Fruit fly (Drosophila melanogaster) whole organism, embryonic: ENCODE measurements around the gene Cdc42.

Source experiments
- Antp ChIP-seq: fragments of 200-800 bp; sonication (Bioruptor generic); optimal IDR thresholded peaks from 3 replicates; lab custom pipeline; 2016; ENCODE audit warnings: missing biosample characterization, missing genetic modification characterization
- Bgb ChIP-seq: fragments of 200-800 bp; sonication (Bioruptor generic); IDR thresholded peaks from 2 replicates; pipeline ENCODE4 v1.3.6; 2022; ENCODE audit warnings: missing biosample characterization, missing genetic modification characterization; ENCODE audit not compliant: partially characterized antibody
- CG10209 ChIP-seq: fragments of 200-800 bp; sonication (Bioruptor generic); optimal IDR thresholded peaks from 3 replicates; lab custom pipeline; 2017; ENCODE audit warnings: missing biosample characterization, mild to moderate bottlenecking, missing genetic modification characterization, missing genetic modification reagents
- CG10366 ChIP-seq: fragments of 200-800 bp; sonication (Bioruptor generic); IDR thresholded peaks from 2 replicates; pipeline ENCODE4 v1.3.6; 2022; ENCODE audit warnings: missing biosample characterization, missing genetic modification characterization
- CG12155 ChIP-seq: fragments of 200-800 bp; sonication (Bioruptor generic); optimal IDR thresholded peaks from 3 replicates; lab custom pipeline; 2016; ENCODE audit warnings: missing biosample characterization, missing genetic modification characterization
- CG12219 ChIP-seq: fragments of 200-800 bp; sonication (Bioruptor generic); optimal IDR thresholded peaks from 3 replicates; lab custom pipeline; 2018; ENCODE audit warnings: missing biosample characterization, mild to moderate bottlenecking, missing genetic modification characterization
- CG14441 ChIP-seq: fragments of 200-800 bp; sonication (Bioruptor generic); IDR thresholded peaks from 2 replicates; pipeline ENCODE4 v1.3.6; 2022; ENCODE audit warnings: missing biosample characterization, missing genetic modification characterization
- CG1603 ChIP-seq: fragments of 200-800 bp; sonication (Bioruptor generic); optimal IDR thresholded peaks from 2 replicates; lab custom pipeline; 2019; ENCODE audit warnings: missing biosample characterization, mild to moderate bottlenecking, missing genetic modification characterization, moderate library complexity
- CG16779 ChIP-seq: fragments of 200-800 bp; sonication (Bioruptor generic); IDR thresholded peaks from 2 replicates; pipeline ENCODE4 v1.3.6; 2022; ENCODE audit warnings: missing biosample characterization, missing genetic modification characterization
- CG16813 ChIP-seq: fragments of 200-800 bp; sonication (Bioruptor generic); IDR thresholded peaks from 3 replicates; pipeline ENCODE4 v1.3.6; 2022; ENCODE audit warnings: missing biosample characterization, missing genetic modification characterization; ENCODE audit not compliant: partially characterized antibody
- CG17612 ChIP-seq: fragments of 200-800 bp; sonication (Bioruptor generic); IDR thresholded peaks from 2 replicates; pipeline ENCODE4 v1.3.6; 2022; ENCODE audit warnings: missing biosample characterization, missing genetic modification characterization
- CG17912 ChIP-seq: fragments of 200-800 bp; sonication (Bioruptor generic); optimal IDR thresholded peaks from 2 replicates; lab custom pipeline; 2018; ENCODE audit warnings: missing biosample characterization, mild to moderate bottlenecking, missing genetic modification characterization
- CG18011 ChIP-seq: fragments of 200-800 bp; sonication (Bioruptor generic); optimal IDR thresholded peaks from 2 replicates; lab custom pipeline; 2017; ENCODE audit warnings: missing biosample characterization, missing genetic modification characterization, mild to moderate bottlenecking, moderate library complexity, missing genotype
- CG2120 ChIP-seq: fragments of 200-800 bp; sonication (Bioruptor generic); optimal IDR thresholded peaks from 3 replicates; lab custom pipeline; 2016; ENCODE audit warnings: missing biosample characterization, missing genetic modification characterization
- CG2678 ChIP-seq: fragments of 200-800 bp; sonication (Bioruptor generic); optimal IDR thresholded peaks from 3 replicates; lab custom pipeline; 2019; ENCODE audit warnings: missing biosample characterization, mild to moderate bottlenecking, missing genetic modification characterization, moderate library complexity
- CG3407 ChIP-seq: fragments of 200-800 bp; sonication (Bioruptor generic); optimal IDR thresholded peaks from 2 replicates; lab custom pipeline; 2018; ENCODE audit warnings: missing biosample characterization, mild to moderate bottlenecking, missing genetic modification characterization
- CG34376 ChIP-seq: fragments of 200-800 bp; sonication (Bioruptor generic); optimal IDR thresholded peaks from 2 replicates; lab custom pipeline; 2018; ENCODE audit warnings: missing biosample characterization, mild to moderate bottlenecking, missing genetic modification characterization
- CG3995 ChIP-seq: fragments of 200-800 bp; sonication (Bioruptor generic); optimal IDR thresholded peaks from 3 replicates; lab custom pipeline; 2016; ENCODE audit warnings: missing biosample characterization, missing genetic modification characterization
- CG5953 ChIP-seq: fragments of 200-800 bp; sonication (Bioruptor generic); IDR thresholded peaks from 2 replicates; pipeline ENCODE4 v1.3.6; 2022; ENCODE audit warnings: missing biosample characterization, missing genetic modification characterization
- CG6689 ChIP-seq: fragments of 200-800 bp; sonication (Bioruptor generic); IDR thresholded peaks from 2 replicates; pipeline ENCODE4 v1.3.6; 2022; ENCODE audit warnings: missing biosample characterization, missing genetic modification characterization
- CG9437 ChIP-seq: fragments of 200-800 bp; sonication (Bioruptor generic); optimal IDR thresholded peaks from 2 replicates; lab custom pipeline; 2018; ENCODE audit warnings: missing biosample characterization, mild to moderate bottlenecking, missing genetic modification characterization
- CHES-1-like ChIP-seq: fragments of 200-800 bp; sonication (Bioruptor generic); optimal IDR thresholded peaks from 2 replicates; lab custom pipeline; 2016; ENCODE audit warnings: missing biosample characterization, missing genetic modification characterization
- Dbx ChIP-seq: fragments of 200-800 bp; sonication (Bioruptor generic); IDR thresholded peaks from 3 replicates; pipeline ENCODE4 v1.3.6; 2022; ENCODE audit warnings: missing biosample characterization, missing genetic modification characterization
- Dip3 ChIP-seq: fragments of 200-800 bp; sonication (Bioruptor generic); optimal IDR thresholded peaks from 3 replicates; lab custom pipeline; 2016; ENCODE audit warnings: missing biosample characterization, missing genetic modification characterization
- E2f2 ChIP-seq: fragments of 200-800 bp; sonication (Bioruptor generic); IDR thresholded peaks from 2 replicates; pipeline ENCODE4 v1.3.6; 2022; ENCODE audit warnings: missing biosample characterization, missing genetic modification characterization
- HmgZ ChIP-seq: fragments of 200-800 bp; sonication (Bioruptor generic); optimal IDR thresholded peaks from 2 replicates; lab custom pipeline; 2018; ENCODE audit warnings: missing biosample characterization, mild to moderate bottlenecking, missing genetic modification characterization
- Myb ChIP-seq: fragments of 200-800 bp; sonication (Bioruptor generic); optimal IDR thresholded peaks from 2 replicates; lab custom pipeline; 2016; ENCODE audit warnings: missing biosample characterization, missing genetic modification characterization
- Oaz ChIP-seq: fragments of 200-800 bp; sonication (Bioruptor generic); IDR thresholded peaks from 2 replicates; pipeline ENCODE4 v1.3.6; 2022; ENCODE audit warnings: missing biosample characterization, missing genetic modification characterization
- Oli ChIP-seq: fragments of 200-800 bp; sonication (Bioruptor generic); optimal IDR thresholded peaks from 2 replicates; lab custom pipeline; 2018; ENCODE audit warnings: missing biosample characterization, mild to moderate bottlenecking, missing genetic modification characterization, moderate library complexity
- Pdp1 ChIP-seq, 2 experiments: fragments of 200-800 bp; sonication (Bioruptor generic); optimal IDR thresholded peaks; 3 replicates each; lab custom pipeline; 2016; ENCODE audit warnings: missing biosample characterization in 2 of 2, missing genetic modification characterization in 2 of 2, mild to moderate bottlenecking in 1 of 2, moderate library complexity in 1 of 2
- Rx ChIP-seq: fragments of 200-800 bp; sonication (Bioruptor generic); IDR thresholded peaks from 2 replicates; pipeline ENCODE4 v1.3.6; 2022; ENCODE audit warnings: missing biosample characterization, missing genetic modification characterization
- abd-A ChIP-seq: fragments of 200-800 bp; sonication (Bioruptor generic); optimal IDR thresholded peaks from 3 replicates; lab custom pipeline; 2019; ENCODE audit warnings: missing biosample characterization, mild to moderate bottlenecking, missing genetic modification characterization, moderate library complexity
- btn ChIP-seq: fragments of 200-800 bp; sonication (Bioruptor generic); optimal IDR thresholded peaks from 2 replicates; lab custom pipeline; 2016; ENCODE audit warnings: missing biosample characterization, missing genetic modification characterization
- croc ChIP-seq: fragments of 200-800 bp; sonication (Bioruptor generic); conservative IDR thresholded peaks from 3 replicates; pipeline ENCODE4 v1.3.6; 2022; ENCODE audit warnings: missing biosample characterization, missing genetic modification characterization
- danr ChIP-seq: fragments of 200-800 bp; sonication (Bioruptor generic); IDR thresholded peaks from 2 replicates; pipeline ENCODE4 v1.3.6; 2022; ENCODE audit warnings: missing biosample characterization, missing genetic modification characterization
- dysf ChIP-seq: fragments of 200-800 bp; sonication (Bioruptor generic); IDR thresholded peaks from 3 replicates; pipeline ENCODE4 v1.3.6; 2022; ENCODE audit warnings: missing biosample characterization, missing genetic modification characterization
- fd64A ChIP-seq: fragments of 200-800 bp; sonication (Bioruptor generic); optimal IDR thresholded peaks from 3 replicates; lab custom pipeline; 2018; ENCODE audit warnings: missing biosample characterization, mild to moderate bottlenecking, missing genetic modification characterization
- gce ChIP-seq: fragments of 200-800 bp; sonication (Bioruptor generic); IDR thresholded peaks from 3 replicates; pipeline ENCODE4 v1.3.6; 2022; ENCODE audit warnings: missing biosample characterization, missing genetic modification characterization
- grau ChIP-seq: fragments of 200-800 bp; optimal IDR thresholded peaks from 3 replicates; lab custom pipeline; 2019; ENCODE audit warnings: missing biosample characterization, mild to moderate bottlenecking, missing genetic modification characterization, moderate library complexity
- gt ChIP-seq: fragments of 200-800 bp; sonication (Bioruptor generic); IDR thresholded peaks from 2 replicates; pipeline ENCODE4 v1.3.6; 2022; ENCODE audit warnings: missing biosample characterization, missing genetic modification characterization
- inv ChIP-seq: fragments of 200-800 bp; sonication (Bioruptor generic); IDR thresholded peaks from 2 replicates; pipeline ENCODE4 v1.3.6; 2022; ENCODE audit warnings: missing biosample characterization, missing genetic modification characterization; ENCODE audit not compliant: partially characterized antibody
- knrl ChIP-seq: fragments of 200-800 bp; sonication (Bioruptor generic); IDR thresholded peaks from 3 replicates; pipeline ENCODE4 v1.3.6; 2022; ENCODE audit warnings: missing biosample characterization, missing genetic modification characterization; ENCODE audit not compliant: partially characterized antibody
- lab ChIP-seq: fragments of 200-800 bp; sonication (Bioruptor generic); optimal IDR thresholded peaks from 3 replicates; lab custom pipeline; 2017; ENCODE audit warnings: missing biosample characterization, missing genetic modification characterization, mild to moderate bottlenecking, moderate library complexity, missing genetic modification reagents
- lilli ChIP-seq: fragments of 200-800 bp; sonication (Bioruptor generic); optimal IDR thresholded peaks from 3 replicates; lab custom pipeline; 2016; ENCODE audit warnings: missing biosample characterization, missing genetic modification characterization
- lmd ChIP-seq: fragments of 200-800 bp; sonication (Bioruptor generic); IDR thresholded peaks from 2 replicates; pipeline ENCODE4 v1.3.6; 2022; ENCODE audit warnings: missing biosample characterization, missing genetic modification characterization
- onecut ChIP-seq: fragments of 200-800 bp; sonication (Bioruptor generic); IDR thresholded peaks from 2 replicates; pipeline ENCODE4 v1.3.6; 2022; ENCODE audit warnings: missing biosample characterization, missing genetic modification characterization
- sim ChIP-seq: fragments of 200-800 bp; sonication (Bioruptor generic); IDR thresholded peaks from 2 replicates; pipeline ENCODE4 v1.3.6; 2022; ENCODE audit warnings: missing biosample characterization, missing genetic modification characterization
- sisA ChIP-seq: fragments of 200-800 bp; sonication (Bioruptor generic); IDR thresholded peaks from 2 replicates; pipeline ENCODE4 v1.3.6; 2022; ENCODE audit warnings: missing biosample characterization, missing genetic modification characterization
- twi ChIP-seq: fragments of 200-800 bp; optimal IDR thresholded peaks from 2 replicates; lab custom pipeline; 2019; ENCODE audit warnings: missing biosample characterization, mild to moderate bottlenecking, missing genetic modification characterization, moderate library complexity
- vnd ChIP-seq: fragments of 200-800 bp; sonication (Bioruptor generic); IDR thresholded peaks from 3 replicates; pipeline ENCODE4 v1.3.6; 2022; ENCODE audit warnings: missing biosample characterization, missing genetic modification characterization; ENCODE audit not compliant: partially characterized antibody
- wek ChIP-seq: fragments of 200-800 bp; sonication (Bioruptor generic); optimal IDR thresholded peaks from 3 replicates; lab custom pipeline; 2018; ENCODE audit warnings: missing biosample characterization, mild to moderate bottlenecking, missing genetic modification characterization, moderate library complexity

Gene Cdc42

dm6 chrX:19748565-19748964, 51.7 kb downstream of the Cdc42 start (continued):
- TF ChIP-seq Pdp1 (GFP tag; optimal IDR thresholded peaks at IDR 0.05; lab: Kevin White, UChicago): peak in 1 of 2 experiments; percentile 55
- TF ChIP-seq twi (tag; lab: Kevin White, UChicago): no peak
- peak; percentile 97 for TF ChIP-seq E2f2 (GFP tag; lab: Robert Waterston, UW)
- TF ChIP-seq fd64A (GFP tag; lab: Kevin White, UChicago): no peak
- TF ChIP-seq CG3407: no peak
- TF ChIP-seq lmd (GFP tag; lab: Robert Waterston, UW): no peak; the same call in 1 of the 2 replicates
- TF ChIP-seq sisA (GFP tag; lab: Robert Waterston, UW): no peak
- TF ChIP-seq lab (GFP tag; lab: Kevin White, UChicago): peak; percentile 26
- TF ChIP-seq Bgb (GFP tag; lab: Robert Waterston, UW): peak; percentile 35; the same call in 1 of the 2 replicates
- no peak for TF ChIP-seq CG12155
- peak; percentile 53 for TF ChIP-seq onecut (GFP tag; lab: Robert Waterston, UW)
- no peak for TF ChIP-seq sim
- TF ChIP-seq CG10209 (GFP tag; lab: Kevin White, UChicago): no peak
- TF ChIP-seq CG9437 (GFP tag; lab: Kevin White, UChicago): no peak
- TF ChIP-seq btn (GFP tag; lab: Kevin White, UChicago): no peak
- TF ChIP-seq CG2678: no peak
- TF ChIP-seq danr (GFP tag; lab: Robert Waterston, UW): no peak
- peak; percentile 6 for TF ChIP-seq CG2120
- no peak for TF ChIP-seq CG14441 (GFP tag; lab: Robert Waterston, UW)
- no peak for TF ChIP-seq CG17912
- peak; percentile 67 for TF ChIP-seq CG3995
- no peak for TF ChIP-seq CG6689
- no peak for TF ChIP-seq Rx (GFP tag; lab: Robert Waterston, UW)
- TF ChIP-seq CG34376 (GFP tag; lab: Kevin White, UChicago): peak; percentile 46
- no peak for TF ChIP-seq Oaz (GFP tag; lab: Robert Waterston, UW)
- peak; percentile 46; the same call in 1 of the 3 replicates for TF ChIP-seq CG16813 (GFP tag; lab: Robert Waterston, UW)
- TF ChIP-seq Myb: peak; percentile 93
- TF ChIP-seq grau (tag; lab: Kevin White, UChicago): peak; percentile 22
- TF ChIP-seq dysf: 0 out of 3 replicates have a peak, but pooled peaks have one; percentile 15
- no peak for TF ChIP-seq CG12219 (GFP tag; lab: Kevin White, UChicago)
- no peak for TF ChIP-seq CG5953
- 0 out of 3 replicates have a peak, but pooled peaks have one; percentile 17 for TF ChIP-seq vnd
- no peak for TF ChIP-seq wek (GFP tag; lab: Kevin White, UChicago)
- TF ChIP-seq croc (GFP tag; lab: Robert Waterston, UW): no peak
- TF ChIP-seq inv (GFP tag; lab: Robert Waterston, UW): no peak
- TF ChIP-seq Dip3 (GFP tag; lab: Kevin White, UChicago): no peak
- no peak for TF ChIP-seq CG16779 (GFP tag; lab: Robert Waterston, UW)
- peak; percentile 68 for TF ChIP-seq CG1603 (tag; lab: Kevin White, UChicago)
- TF ChIP-seq CG18011 (GFP tag; lab: Kevin White, UChicago): no peak
- no peak for TF ChIP-seq Dbx
- peak; percentile 53 for TF ChIP-seq HmgZ (tag; lab: Kevin White, UChicago)
- no peak for TF ChIP-seq gt (GFP tag; lab: Robert Waterston, UW)
- no peak for TF ChIP-seq Oli (tag; lab: Kevin White, UChicago)
- TF ChIP-seq CG10366 (GFP tag; lab: Robert Waterston, UW): no peak
- TF ChIP-seq CG17612: no peak
- no peak for TF ChIP-seq abd-A (tag; lab: Kevin White, UChicago)
- TF ChIP-seq Antp (GFP tag; lab: Kevin White, UChicago): peak; percentile 44
- no peak for TF ChIP-seq gce
- peak; percentile 10 for TF ChIP-seq CHES-1-like (GFP tag; lab: Kevin White, UChicago)
- TF ChIP-seq lilli (GFP tag; lab: Kevin White, UChicago): peak; percentile 19
- peak; percentile 50 for TF ChIP-seq knrl (GFP tag; lab: Robert Waterston, UW)
